Worm (Caenorhabditis elegans): ENCODE results near the gene Y54G9A.9.

DNA sequence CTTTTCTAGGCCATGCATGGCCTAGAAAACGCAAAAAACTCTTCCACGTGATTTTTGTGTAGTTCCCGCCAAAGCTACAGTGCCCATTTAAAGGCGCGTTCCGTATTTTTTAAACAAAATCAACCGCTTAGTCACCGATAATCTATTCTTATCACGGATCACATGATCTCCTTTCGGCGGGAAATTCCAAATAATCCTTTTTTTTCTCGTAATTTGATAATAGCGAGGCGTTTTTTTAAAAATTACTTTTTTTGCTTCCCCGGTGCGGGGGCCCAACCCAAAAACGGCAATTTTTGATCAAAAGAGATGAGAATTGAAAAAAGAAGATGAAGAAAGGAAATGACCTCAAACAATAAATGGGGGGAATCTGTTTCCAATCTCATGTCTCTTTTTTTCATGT, 21.5 kb downstream of the Y54G9A.9 start:
- no peak for TF ChIP-seq jun-1 (tag; optimal IDR thresholded peaks at IDR 0.05)
- TF ChIP-seq unc-39 (tag; optimal IDR thresholded peaks at IDR 0.05), result no peak
- TF ChIP-seq nhr-237 (tag; optimal IDR thresholded peaks at IDR 0.05), result no peak
- TF ChIP-seq fos-1 (tag; optimal IDR thresholded peaks at IDR 0.05), result no peak
- TF ChIP-seq ama-1 (optimal IDR thresholded peaks at IDR 0.05), result no peak
- TF ChIP-seq ZK546.5 (tag; optimal IDR thresholded peaks at IDR 0.05), result no peak
- TF ChIP-seq nhr-12 (tag; optimal IDR thresholded peaks at IDR 0.05), result no peak
- TF ChIP-seq mdl-1 (tag; optimal IDR thresholded peaks at IDR 0.05), result no peak
- TF ChIP-seq ceh-82 (tag; optimal IDR thresholded peaks at IDR 0.05), result no peak
- TF ChIP-seq elt-1 (tag; optimal IDR thresholded peaks at IDR 0.05), result no peak
- no peak for TF ChIP-seq ztf-11 (tag; optimal IDR thresholded peaks at IDR 0.05)
- TF ChIP-seq lin-39 (tag; optimal IDR thresholded peaks at IDR 0.05), result no peak
- TF ChIP-seq elt-2 (tag; optimal IDR thresholded peaks at IDR 0.05), result no peak
